Worm (Caenorhabditis elegans) whole organism, L1 larva: ENCODE data around the gene fbxc-31.

Experiments
- C04F5.9 ChIP-seq: sonication (generic microtip); optimal IDR thresholded peaks from 2 replicates; lab custom pipeline; 2016; ENCODE audit warnings: missing genetic modification characterization, missing compliant biosample characterization
- C16A3.4 ChIP-seq: fragments of 150-350 bp; optimal IDR thresholded peaks from 2 replicates; lab custom pipeline; 2014; ENCODE audit warnings: missing biosample characterization, missing genetic modification characterization
- aha-1 ChIP-seq: fragments of 150-350 bp; optimal IDR thresholded peaks from 2 replicates; lab custom pipeline; 2014; ENCODE audit warnings: missing biosample characterization, missing genetic modification characterization
- ama-1 ChIP-seq: fragments of 150-350 bp; optimal IDR thresholded peaks from 2 replicates; lab custom pipeline; 2014
- ceh-63 ChIP-seq: fragments of 200-800 bp; sonication (Bioruptor generic); optimal IDR thresholded peaks from 2 replicates; lab custom pipeline; 2018; ENCODE audit warnings: mild to moderate bottlenecking, missing genetic modification characterization, missing compliant biosample characterization
- ceh-82 ChIP-seq, 3 experiments: fragments of 150-350 bp in 1 of 3; sonication (generic microtip) in 2 of 3; optimal IDR thresholded peaks; 2 replicates each; lab custom pipeline; 2014 to 2017; ENCODE audit warnings: missing biosample characterization in 3 of 3, missing genetic modification characterization in 3 of 3
- ceh-88 ChIP-seq: fragments of 200-800 bp; sonication (Bioruptor generic); IDR thresholded peaks from 2 replicates; pipeline ENCODE4 v1.3.6; 2022; ENCODE audit warnings: missing genetic modification characterization, missing compliant biosample characterization
- dpl-1 ChIP-seq, 3 experiments: fragments of 150-350 bp in 2 of 3; sonication (generic microtip) in 1 of 3; optimal IDR thresholded peaks; 2 replicates each; lab custom pipeline; 2014 to 2017; ENCODE audit warnings: missing biosample characterization in 3 of 3, missing genetic modification characterization in 3 of 3, missing genetic modification reagents in 3 of 3
- dsc-1 ChIP-seq: sonication (generic microtip); optimal IDR thresholded peaks from 2 replicates; lab custom pipeline; 2016; ENCODE audit warnings: mild to moderate bottlenecking, missing genetic modification characterization, missing compliant biosample characterization
- egl-27 ChIP-seq, 2 experiments: fragments of 150-350 bp in 1 of 2; sonication (generic microtip); optimal IDR thresholded peaks; 3 replicates each; lab custom pipeline; 2017 to 2018; ENCODE audit warnings: missing biosample characterization in 2 of 2, missing genetic modification characterization in 2 of 2, missing genetic modification reagents in 2 of 2
- elt-2 ChIP-seq: sonication (generic microtip); optimal IDR thresholded peaks from 2 replicates; lab custom pipeline; 2016; ENCODE audit warnings: missing genetic modification characterization, mild to moderate bottlenecking, inconsistent platforms, missing compliant biosample characterization, missing genetic modification reagents
- fkh-8 ChIP-seq: sonication (generic microtip); optimal IDR thresholded peaks from 2 replicates; lab custom pipeline; 2016; ENCODE audit warnings: mild to moderate bottlenecking, missing genetic modification characterization, missing compliant biosample characterization
- fos-1 ChIP-seq: fragments of 150-350 bp; optimal IDR thresholded peaks from 2 replicates; lab custom pipeline; 2014; ENCODE audit warnings: missing biosample characterization, missing genetic modification characterization
- grh-1 ChIP-seq: fragments of 200-800 bp; sonication (Bioruptor generic); IDR thresholded peaks from 2 replicates; pipeline ENCODE4 v1.3.6; 2022; ENCODE audit warnings: missing genetic modification reagents, missing genetic modification characterization, missing compliant biosample characterization
- hlh-17 ChIP-seq: fragments of 200-800 bp; sonication (Bioruptor generic); optimal IDR thresholded peaks from 2 replicates; lab custom pipeline; 2018; ENCODE audit warnings: missing genetic modification characterization, mild to moderate bottlenecking, missing compliant biosample characterization, moderate library complexity, borderline replicate concordance
- hpl-2 ChIP-seq: fragments of 150-350 bp; optimal IDR thresholded peaks from 2 replicates; lab custom pipeline; 2014; ENCODE audit warnings: missing biosample characterization, missing genetic modification reagents, missing genetic modification characterization
- irx-1 ChIP-seq: sonication (generic microtip); optimal IDR thresholded peaks from 2 replicates; lab custom pipeline; 2016; ENCODE audit warnings: missing genetic modification characterization, missing compliant biosample characterization
- lin-15B ChIP-seq: fragments of 150-350 bp; sonication (generic microtip); optimal IDR thresholded peaks from 3 replicates; lab custom pipeline; 2014; ENCODE audit warnings: missing biosample characterization, missing genetic modification characterization
- lin-35 ChIP-seq, 2 experiments: fragments of 150-350 bp; optimal IDR thresholded peaks; 2 replicates each; lab custom pipeline; 2014; ENCODE audit warnings: missing biosample characterization in 2 of 2, missing genetic modification characterization in 2 of 2, missing genetic modification reagents in 2 of 2
- lir-3 ChIP-seq: sonication (generic microtip); optimal IDR thresholded peaks from 2 replicates; lab custom pipeline; 2016; ENCODE audit warnings: mild to moderate bottlenecking, missing genetic modification characterization, moderate library complexity, missing compliant biosample characterization; ENCODE audit not compliant: poor library complexity
- lsy-2 ChIP-seq, 2 experiments: fragments of 150-350 bp; optimal IDR thresholded peaks; 2 replicates each; lab custom pipeline; 2014; ENCODE audit warnings: missing biosample characterization in 2 of 2, missing genetic modification characterization in 2 of 2
- mab-9 ChIP-seq: fragments of 200-800 bp; sonication (Bioruptor generic); IDR thresholded peaks from 2 replicates; pipeline ENCODE4 v1.3.6; 2022; ENCODE audit warnings: missing genetic modification reagents, missing genetic modification characterization, missing compliant biosample characterization
- mdl-1 ChIP-seq, 2 experiments: fragments of 150-350 bp; optimal IDR thresholded peaks; 2 replicates each; lab custom pipeline; 2014 to 2017; ENCODE audit warnings: missing biosample characterization in 2 of 2, missing genetic modification characterization in 2 of 2, inconsistent platforms in 1 of 2
- nhr-20 ChIP-seq: sonication (generic microtip); optimal IDR thresholded peaks from 2 replicates; lab custom pipeline; 2016; ENCODE audit warnings: mild to moderate bottlenecking, missing genetic modification characterization, missing compliant biosample characterization
- nhr-28 ChIP-seq: fragments of 150-350 bp; optimal IDR thresholded peaks from 2 replicates; lab custom pipeline; 2014; ENCODE audit warnings: missing biosample characterization, missing genetic modification characterization
- nhr-71 ChIP-seq: sonication (generic microtip); optimal IDR thresholded peaks from 2 replicates; lab custom pipeline; 2016; ENCODE audit warnings: mild to moderate bottlenecking, missing genetic modification characterization, moderate library complexity, missing compliant biosample characterization
- nhr-85 ChIP-seq: sonication (generic microtip); peaks from one replicate; lab custom pipeline; 2016; ENCODE audit warnings: missing genetic modification characterization, inconsistent platforms, missing compliant biosample characterization
- pag-3 ChIP-seq: sonication (generic microtip); optimal IDR thresholded peaks from 2 replicates; lab custom pipeline; 2017; ENCODE audit warnings: missing genetic modification characterization, mild to moderate bottlenecking, missing compliant biosample characterization, antibody characterized with exemption, borderline replicate concordance; ENCODE audit not compliant: insufficient read depth
- pax-3 ChIP-seq: fragments of 200-800 bp; sonication (Bioruptor generic); optimal IDR thresholded peaks from 2 replicates; lab custom pipeline; 2018; ENCODE audit warnings: mild to moderate bottlenecking, missing genetic modification characterization, moderate library complexity, missing compliant biosample characterization
- snpc-4 ChIP-seq: fragments of 150-350 bp; optimal IDR thresholded peaks from 2 replicates; lab custom pipeline; 2014; ENCODE audit warnings: missing biosample characterization, missing genetic modification characterization
- swsn-7 ChIP-seq: sonication (generic microtip); optimal IDR thresholded peaks from 2 replicates; lab custom pipeline; 2016; ENCODE audit warnings: missing genetic modification characterization, missing compliant biosample characterization
- tlp-1 ChIP-seq: fragments of 150-350 bp; optimal IDR thresholded peaks from 2 replicates; lab custom pipeline; 2014; ENCODE audit warnings: missing biosample characterization, missing genetic modification characterization
- unc-130 ChIP-seq: fragments of 150-350 bp; optimal IDR thresholded peaks from 2 replicates; lab custom pipeline; 2017; ENCODE audit warnings: missing biosample characterization, missing genetic modification characterization, inconsistent platforms
- unc-30 ChIP-seq: sonication (generic microtip); optimal IDR thresholded peaks from 2 replicates; lab custom pipeline; 2017; ENCODE audit warnings: missing biosample characterization, missing genetic modification characterization
- unc-62 ChIP-seq: fragments of 150-350 bp; optimal IDR thresholded peaks from 2 replicates; lab custom pipeline; 2014; ENCODE audit warnings: missing biosample characterization, missing genetic modification reagents, missing genetic modification characterization
- unc-98 ChIP-seq: fragments of 200-800 bp; sonication (Bioruptor generic); IDR thresholded peaks from 2 replicates; pipeline ENCODE4 v1.3.6; 2022; ENCODE audit warnings: missing genetic modification characterization, missing compliant biosample characterization
- ztf-4 ChIP-seq: fragments of 150-350 bp; optimal IDR thresholded peaks from 2 replicates; lab custom pipeline; 2014; ENCODE audit warnings: missing biosample characterization, missing genetic modification characterization

Gene fbxc-31

DNA sequence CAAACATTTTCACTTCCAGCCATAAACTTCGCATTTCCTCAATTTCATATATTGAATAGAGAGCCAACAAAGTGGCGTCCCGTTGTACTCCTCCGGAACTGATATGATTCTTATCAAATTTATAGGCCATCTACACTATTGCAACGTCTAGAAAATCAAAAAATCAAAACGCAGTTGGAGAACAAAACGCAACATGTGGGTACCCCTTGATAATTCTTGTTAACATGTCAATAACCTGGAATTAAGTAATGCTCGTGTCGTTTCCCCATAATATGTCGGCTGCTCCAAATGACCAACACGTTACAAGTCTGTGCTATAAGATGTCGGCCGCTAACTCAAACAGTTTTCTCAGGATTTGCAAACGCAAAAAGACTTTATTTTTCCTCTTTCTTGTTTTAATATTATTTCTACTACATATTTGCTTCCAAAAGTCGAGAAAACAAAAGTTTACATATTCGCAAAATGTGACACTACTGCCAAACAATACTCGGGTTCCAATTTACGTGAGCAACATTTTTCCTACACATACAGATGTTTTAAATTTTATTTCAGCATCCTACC is 31.0 kb upstream of the fbxc-31 start:
- TF ChIP-seq nhr-28 (tag; lab: Kevin White, UChicago), result no peak
- no peak for TF ChIP-seq nhr-71 (tag; lab: Kevin White, UChicago)
- no peak for TF ChIP-seq fos-1 (tag; lab: Kevin White, UChicago)
- peak; percentile 21 for TF ChIP-seq nhr-20 (tag; lab: Kevin White, UChicago)
- TF ChIP-seq hlh-17 (GFP tag; lab: Kevin White, UChicago), result no peak
- no peak for TF ChIP-seq lin-15B
- TF ChIP-seq pag-3 (tag; lab: Kevin White, UChicago), result no peak
- TF ChIP-seq hpl-2, result no peak
- TF ChIP-seq unc-30, result no peak
- no peak for TF ChIP-seq mdl-1 (tag; optimal IDR thresholded peaks at IDR 0.05; lab: Kevin White, UChicago)
- peak; percentile 79 for TF ChIP-seq elt-2 (tag; lab: Kevin White, UChicago)
- no peak for TF ChIP-seq nhr-85 (tag; lab: Kevin White, UChicago)

DNA sequence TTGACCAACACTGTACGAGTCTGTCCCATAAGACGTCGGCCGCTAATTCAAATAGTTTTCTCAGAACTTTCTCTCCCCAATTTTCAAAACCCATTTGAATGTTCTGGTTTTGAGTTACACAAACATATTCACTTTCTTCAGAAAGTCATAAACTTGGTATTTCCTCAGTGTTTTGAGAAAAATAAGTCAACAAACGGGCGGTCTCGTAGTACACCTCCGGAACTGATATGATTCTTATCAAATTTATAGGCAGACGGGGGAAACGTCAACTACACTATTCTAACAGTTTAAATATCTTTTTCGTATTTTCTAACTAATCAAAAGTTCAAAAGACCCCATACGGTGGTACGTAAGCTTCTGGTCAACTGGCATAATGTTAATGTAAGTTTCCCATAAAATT is 27.6 kb upstream of the fbxc-31 start:
- peak; percentile 38 for TF ChIP-seq elt-2 (tag; lab: Kevin White, UChicago)
- TF ChIP-seq ceh-88 (GFP tag; lab: Robert Waterston, UW), result no peak
- no peak for TF ChIP-seq lsy-2 (tag; optimal IDR thresholded peaks at IDR 0.05; lab: Kevin White, UChicago)
- TF ChIP-seq nhr-20 (tag; lab: Kevin White, UChicago), result peak; percentile 44
- no peak for TF ChIP-seq irx-1 (tag; lab: Kevin White, UChicago)

ce11 chrII:888024-888423 is 23.8 kb upstream of the fbxc-31 start, which contains the start of gene T07D3.4:
TSS of gene T07D3.4 (plus strand) at chrII:888309.
- TF ChIP-seq snpc-4 (tag; lab: Kevin White, UChicago) (no peak), nhr-20 (tag; lab: Kevin White, UChicago) (peak; percentile 31), unc-130 (tag; lab: Kevin White, UChicago) (no peak), lir-3 (no peak), grh-1 (GFP tag; lab: Robert Waterston, UW) (no peak), ztf-4 (tag; lab: Kevin White, UChicago) (no peak), aha-1 (tag; lab: Kevin White, UChicago) (no peak), mab-9 (GFP tag; lab: Robert Waterston, UW) (no peak), swsn-7 (tag; lab: Kevin White, UChicago) (no peak), unc-62 (GFP tag; lab: Kevin White, UChicago) (no peak), egl-27 (tag; optimal IDR thresholded peaks at IDR 0.05; lab: Kevin White, UChicago) (no peak), dpl-1 (GFP tag; optimal IDR thresholded peaks at IDR 0.05; lab: Kevin White, UChicago) (no peak), tlp-1 (tag; lab: Kevin White, UChicago) (no peak), ceh-63 (GFP tag; lab: Kevin White, UChicago) (no peak), dsc-1 (no peak), pax-3 (tag; lab: Kevin White, UChicago) (no peak), elt-2 (tag; lab: Kevin White, UChicago) (peak; percentile 83), unc-98 (GFP tag; lab: Robert Waterston, UW) (no peak), fkh-8 (no peak), ceh-88 (GFP tag; lab: Robert Waterston, UW) (no peak), ceh-82 (tag; optimal IDR thresholded peaks at IDR 0.05; lab: Kevin White, UChicago) (no peak), ama-1 (no peak), C04F5.9 (tag; lab: Kevin White, UChicago) (no peak), lin-35 (GFP tag; optimal IDR thresholded peaks at IDR 0.05; lab: Kevin White, UChicago) (peak in 1 of 2 experiments; percentile 14), hpl-2 (no peak), C16A3.4 (tag; lab: Kevin White, UChicago) (no peak)
